Fruit fly (Drosophila melanogaster) whole organism, pupa: ENCODE results near the gene Apt1.
"Not testable (repeated sequence)": the region's sequence is repeated elsewhere in the genome, so short reads cannot be mapped to it uniquely, and the experiment has no call there.

Source experiments
- CG10348 ChIP-seq: fragments of 200-800 bp; sonication (Bioruptor generic); IDR thresholded peaks from 2 replicates; pipeline ENCODE4 v1.3.6; 2022; ENCODE audit warnings: missing biosample characterization, missing genetic modification characterization
- CG12605 ChIP-seq: fragments of 200-800 bp; sonication (Bioruptor generic); IDR thresholded peaks from 2 replicates; pipeline ENCODE4 v1.3.6; 2022; ENCODE audit warnings: missing biosample characterization, missing genetic modification characterization
- CG13204 ChIP-seq: fragments of 200-800 bp; sonication (Bioruptor generic); optimal IDR thresholded peaks from 2 replicates; lab custom pipeline; 2018; ENCODE audit warnings: missing biosample characterization, mild to moderate bottlenecking, missing genetic modification characterization, moderate library complexity
- CG14655 ChIP-seq: fragments of 200-800 bp; sonication (Bioruptor generic); optimal IDR thresholded peaks from 3 replicates; lab custom pipeline; 2017; ENCODE audit warnings: mild to moderate bottlenecking, missing biosample characterization, missing genetic modification reagents, missing genetic modification characterization
- CG15710 ChIP-seq: fragments of 200-800 bp; sonication (Bioruptor generic); optimal IDR thresholded peaks from 2 replicates; lab custom pipeline; 2018; ENCODE audit warnings: missing biosample characterization, mild to moderate bottlenecking, missing genetic modification characterization, moderate library complexity
- CG17806 ChIP-seq: fragments of 200-800 bp; sonication (Bioruptor generic); optimal IDR thresholded peaks from 2 replicates; lab custom pipeline; 2018; ENCODE audit warnings: missing biosample characterization, mild to moderate bottlenecking, missing genetic modification characterization, moderate library complexity
- CG32121 ChIP-seq: fragments of 200-800 bp; sonication (Bioruptor generic); IDR thresholded peaks from 2 replicates; pipeline ENCODE4 v1.3.6; 2022; ENCODE audit warnings: missing biosample characterization, missing genetic modification characterization
- CG34367 ChIP-seq: fragments of 200-800 bp; sonication (Bioruptor generic); optimal IDR thresholded peaks from 2 replicates; lab custom pipeline; 2018; ENCODE audit warnings: missing biosample characterization, mild to moderate bottlenecking, missing genetic modification characterization
- CG4496 ChIP-seq: fragments of 200-800 bp; sonication (Bioruptor generic); IDR thresholded peaks from 3 replicates; pipeline ENCODE4 v1.3.6; 2022; ENCODE audit warnings: missing biosample characterization, missing genetic modification characterization
- CG8159 ChIP-seq: fragments of 200-800 bp; sonication (Bioruptor generic); optimal IDR thresholded peaks from 3 replicates; lab custom pipeline; 2018; ENCODE audit warnings: missing biosample characterization, mild to moderate bottlenecking, missing genetic modification characterization, moderate library complexity
- CG8301 ChIP-seq: fragments of 200-800 bp; sonication (Bioruptor generic); optimal IDR thresholded peaks from 2 replicates; lab custom pipeline; 2018; ENCODE audit warnings: missing biosample characterization, mild to moderate bottlenecking, missing genetic modification characterization
- CG9948 ChIP-seq: fragments of 200-800 bp; sonication (Bioruptor generic); optimal IDR thresholded peaks from 2 replicates; lab custom pipeline; 2018; ENCODE audit warnings: missing biosample characterization, mild to moderate bottlenecking, missing genetic modification characterization, moderate library complexity
- D1 ChIP-seq: fragments of 200-800 bp; sonication (Bioruptor generic); optimal IDR thresholded peaks from 2 replicates; lab custom pipeline; 2018; ENCODE audit warnings: missing biosample characterization, mild to moderate bottlenecking, missing genetic modification characterization, moderate library complexity
- EcR ChIP-seq: fragments of 200-800 bp; sonication (Bioruptor generic); optimal IDR thresholded peaks from 3 replicates; lab custom pipeline; 2019; ENCODE audit warnings: missing biosample characterization, missing genetic modification characterization, mild to moderate bottlenecking, moderate library complexity, missing genetic modification reagents
- Ets98B ChIP-seq: fragments of 200-800 bp; sonication (Bioruptor generic); IDR thresholded peaks from 2 replicates; pipeline ENCODE4 v1.3.6; 2022; ENCODE audit warnings: missing biosample characterization, missing genetic modification characterization
- Pif1A ChIP-seq: fragments of 200-800 bp; sonication (Bioruptor generic); optimal IDR thresholded peaks from 3 replicates; lab custom pipeline; 2016; ENCODE audit warnings: missing biosample characterization, missing genetic modification characterization
- Pif1B ChIP-seq: fragments of 200-800 bp; sonication (Bioruptor generic); optimal IDR thresholded peaks from 3 replicates; lab custom pipeline; 2016; ENCODE audit warnings: missing biosample characterization, missing genetic modification characterization
- Snoo ChIP-seq: fragments of 200-800 bp; sonication (Bioruptor generic); optimal IDR thresholded peaks from 3 replicates; lab custom pipeline; 2017; ENCODE audit warnings: missing biosample characterization, mild to moderate bottlenecking, missing genetic modification characterization, inconsistent platforms
- fd96Ca ChIP-seq: fragments of 200-800 bp; sonication (Bioruptor generic); IDR thresholded peaks from 3 replicates; pipeline ENCODE4 v1.3.6; 2022; ENCODE audit warnings: missing biosample characterization, missing genetic modification characterization
- gl ChIP-seq: fragments of 200-800 bp; sonication (Bioruptor generic); optimal IDR thresholded peaks from 2 replicates; lab custom pipeline; 2018; ENCODE audit warnings: missing biosample characterization, mild to moderate bottlenecking, missing genetic modification characterization
- rn ChIP-seq: fragments of 200-800 bp; sonication (Bioruptor generic); IDR thresholded peaks from 2 replicates; pipeline ENCODE4 v1.3.6; 2022; ENCODE audit warnings: missing biosample characterization, missing genetic modification characterization

Apt1 gene

DNA sequence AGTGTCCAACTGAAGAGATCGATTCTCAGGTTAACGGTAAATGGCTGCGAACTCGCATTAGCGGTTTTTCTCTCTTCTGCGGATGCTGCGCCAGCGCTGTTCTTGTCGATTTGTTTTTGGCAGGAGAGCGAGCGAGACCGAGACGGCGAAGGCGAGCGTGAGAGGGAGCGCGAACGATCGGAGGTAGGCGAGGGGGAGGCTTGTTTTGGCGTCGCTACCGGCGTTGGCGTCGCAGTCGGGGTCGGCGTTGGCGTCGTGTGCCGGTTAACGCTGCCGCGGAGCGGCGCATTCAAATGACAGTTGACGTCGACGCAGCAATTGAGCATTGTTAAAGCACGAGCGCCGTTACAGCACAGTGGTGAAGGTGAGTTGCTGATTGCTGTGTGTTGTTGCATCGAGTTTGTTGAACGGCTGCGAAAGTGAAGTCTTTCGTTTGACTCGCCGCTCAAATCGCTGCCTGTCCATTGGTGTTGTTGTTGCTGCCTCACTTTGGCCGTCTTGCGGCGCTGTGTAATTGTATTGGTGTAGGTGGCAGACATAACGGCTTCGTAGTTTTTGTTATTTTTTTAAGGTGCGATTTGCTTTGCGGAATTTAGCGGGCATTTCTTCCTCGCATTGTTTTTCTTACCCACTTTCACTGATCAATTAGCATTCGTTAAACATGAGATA is 40.9 kb upstream of the Apt1 start:
- TF ChIP-seq CG8159 (tag; lab: Kevin White, UChicago) = no peak
- TF ChIP-seq CG4496 (GFP tag; lab: Robert Waterston, UW) = peak; percentile 18; the same call in 1 of the 3 replicates
- TF ChIP-seq gl (tag; lab: Kevin White, UChicago) = no peak
- no peak for TF ChIP-seq EcR
- no peak for TF ChIP-seq CG12605
- no peak for TF ChIP-seq CG14655 (GFP tag; lab: Kevin White, UChicago)
- no peak for TF ChIP-seq rn (GFP tag; lab: Robert Waterston, UW)
- TF ChIP-seq Pif1B (GFP tag; lab: Kevin White, UChicago) = no peak
- no peak for TF ChIP-seq D1 (tag; lab: Kevin White, UChicago)
- no peak for TF ChIP-seq CG17806 (tag; lab: Kevin White, UChicago)
- TF ChIP-seq CG8301 (tag; lab: Kevin White, UChicago) = no peak
- TF ChIP-seq fd96Ca (GFP tag; lab: Robert Waterston, UW) = no peak
- no peak for TF ChIP-seq Pif1A (GFP tag; lab: Kevin White, UChicago)
- no peak for TF ChIP-seq Ets98B (GFP tag; lab: Robert Waterston, UW)
- no peak for TF ChIP-seq CG9948
- no peak for TF ChIP-seq CG13204
- TF ChIP-seq CG32121 (GFP tag; lab: Robert Waterston, UW) = 0 out of 2 replicates have a peak, but pooled peaks have one; percentile 16
- no peak for TF ChIP-seq CG10348 (GFP tag; lab: Robert Waterston, UW)
- TF ChIP-seq, all 21 proteins: peak for 2

DNA sequence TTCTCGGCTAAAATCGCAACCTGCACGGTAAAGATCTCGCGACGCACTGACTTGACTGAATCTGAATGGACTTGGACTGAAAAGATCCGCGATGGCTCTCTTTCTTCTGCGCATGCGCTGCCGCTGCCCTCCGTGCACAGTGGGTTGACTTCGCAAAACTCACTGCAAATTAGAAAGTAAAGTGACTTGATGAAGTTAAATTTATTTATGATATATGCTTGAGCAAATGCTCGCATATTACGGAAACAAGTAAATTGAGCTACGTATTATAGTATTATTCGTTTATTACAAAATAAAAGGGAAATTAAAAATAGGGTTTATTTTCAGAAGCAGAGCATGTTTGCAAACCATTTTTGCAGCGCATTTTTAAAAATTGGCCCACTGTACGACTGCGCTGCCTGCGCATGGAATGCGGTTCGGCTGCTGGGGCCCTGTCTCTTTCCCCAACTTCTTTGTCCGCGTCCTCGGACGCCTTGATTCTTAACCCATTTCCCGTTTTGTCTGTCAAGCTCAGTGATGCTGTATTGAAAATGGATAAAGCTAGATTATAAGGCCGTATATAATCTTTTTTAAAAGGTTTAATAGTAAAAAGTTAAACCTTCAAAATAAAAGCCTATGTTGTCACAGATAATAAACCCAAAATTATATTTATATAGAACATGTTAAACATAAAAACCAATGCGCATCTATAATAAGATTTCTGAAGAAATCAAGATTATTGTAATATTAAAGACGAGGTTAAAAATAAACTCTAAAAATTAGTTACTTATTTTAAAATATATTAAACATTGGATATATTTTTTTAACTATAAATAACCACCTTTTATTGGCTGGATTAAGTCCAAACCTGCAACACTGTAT is 39.9 kb upstream of the Apt1 start, which contains the start of gene rt:
Gene rt, minus strand, starts transcription at position 51 of the 861 bp plus-strand sequence.
- TF ChIP-seq CG8301 (tag; lab: Kevin White, UChicago) (peak; percentile 89), Pif1B (GFP tag; lab: Kevin White, UChicago) (peak; percentile 76), CG8159 (tag; lab: Kevin White, UChicago) (peak; percentile 92), Snoo (tag; lab: Kevin White, UChicago) (peak; percentile 78), CG12605 (peak; percentile 71), CG13204 (peak; percentile 83), CG17806 (tag; lab: Kevin White, UChicago) (peak; percentile 84), CG9948 (peak; percentile 85), CG32121 (GFP tag; lab: Robert Waterston, UW) (peak; percentile 66), EcR (peak; percentile 52), gl (tag; lab: Kevin White, UChicago) (peak; percentile 81), CG14655 (GFP tag; lab: Kevin White, UChicago) (peak; percentile 91), D1 (tag; lab: Kevin White, UChicago) (peak; percentile 28), Pif1A (GFP tag; lab: Kevin White, UChicago) (peak; percentile 80), CG4496 (GFP tag; lab: Robert Waterston, UW) (peak; percentile 81), CG34367 (tag; lab: Kevin White, UChicago) (peak; percentile 84), Ets98B (GFP tag; lab: Robert Waterston, UW) (peak; percentile 74), rn (GFP tag; lab: Robert Waterston, UW) (peak; percentile 60; the same call in 1 of the 2 replicates), CG15710 (tag; lab: Kevin White, UChicago) (peak; percentile 93), fd96Ca (GFP tag; lab: Robert Waterston, UW) (no peak; the same call in 1 of the 3 replicates), CG10348 (GFP tag; lab: Robert Waterston, UW) (peak; percentile 57; the same call in 1 of the 2 replicates)

DNA sequence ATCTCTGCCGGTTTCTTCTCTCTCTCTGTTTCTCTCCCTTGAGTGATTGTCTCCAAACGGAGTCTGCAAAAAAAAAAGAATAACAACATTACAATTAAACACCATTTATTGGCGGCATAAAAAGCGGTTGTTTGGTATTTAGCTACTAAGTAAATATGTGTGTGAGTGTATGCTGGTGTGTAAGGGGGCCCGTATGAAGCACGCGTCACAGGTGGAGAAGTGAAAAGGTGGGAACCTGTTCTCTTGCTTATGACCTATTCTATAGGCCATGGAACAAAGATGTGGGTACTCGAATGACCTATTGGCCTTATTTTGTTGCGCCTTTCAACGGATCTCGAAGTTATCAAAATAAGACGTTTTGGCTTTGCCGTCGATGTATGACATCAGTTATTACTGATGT is 39.2 kb upstream of the Apt1 start:
- TF ChIP-seq CG9948 (no peak), Ets98B (GFP tag; lab: Robert Waterston, UW) (0 out of 2 replicates have a peak, but pooled peaks have one; percentile 37), CG8301 (tag; lab: Kevin White, UChicago) (peak; percentile 21), fd96Ca (GFP tag; lab: Robert Waterston, UW) (no peak), CG4496 (GFP tag; lab: Robert Waterston, UW) (0 out of 3 replicates have a peak, but pooled peaks have one; percentile 45)

DNA sequence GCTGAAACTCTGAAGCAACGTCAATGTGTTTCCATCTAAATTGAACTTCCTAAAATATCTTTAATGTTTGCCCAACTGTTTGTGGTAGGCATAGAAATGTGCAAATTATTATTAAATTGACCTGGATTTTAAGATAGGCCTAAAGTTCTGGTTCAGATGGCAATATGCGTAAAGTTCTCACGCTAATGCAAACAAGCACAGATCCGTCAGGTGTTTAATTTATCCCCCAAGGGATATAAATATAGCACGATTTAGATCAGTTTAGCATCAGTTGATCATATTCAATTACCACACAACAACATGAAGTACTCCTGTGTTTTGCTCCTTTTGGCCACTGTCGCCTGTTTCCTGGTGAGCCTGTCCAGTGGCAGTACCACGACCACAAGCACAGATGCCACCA is 38.4 kb upstream of the Apt1 start, which contains the start of gene CG7377:
Gene CG7377, plus strand, starts transcription at position 301 of the 400 bp plus-strand sequence.
- not testable (repeated sequence) for TF ChIP-seq CG9948; rn (GFP tag; lab: Robert Waterston, UW); D1 (tag; lab: Kevin White, UChicago)
- TF ChIP-seq, all 21 proteins: peak for 0; not testable (repeated sequence) for 21

DNA sequence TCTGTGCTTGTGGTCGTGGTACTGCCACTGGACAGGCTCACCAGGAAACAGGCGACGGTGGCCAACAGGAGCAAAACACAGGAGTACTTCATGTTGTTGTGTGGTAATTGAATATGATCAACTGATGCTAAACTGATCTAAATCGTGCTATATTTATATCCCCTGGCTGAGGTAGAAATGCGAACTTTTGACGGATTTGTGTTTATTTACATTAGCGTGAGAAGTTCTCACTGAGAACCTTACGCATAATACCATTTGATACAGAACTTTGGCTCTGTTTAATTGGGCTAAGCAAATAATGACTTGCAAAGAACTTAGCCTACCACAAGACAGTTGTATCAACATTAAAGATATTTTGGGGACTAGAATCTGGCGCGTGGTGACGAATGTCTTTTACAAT is 36.7 kb upstream of the Apt1 start, which contains the start of gene CG33268:
Gene CG33268, minus strand, starts transcription at position 101 of the 400 bp plus-strand sequence.
- TF ChIP-seq D1 (tag; lab: Kevin White, UChicago) (no peak), Ets98B (GFP tag; lab: Robert Waterston, UW) (no peak), Snoo (tag; lab: Kevin White, UChicago) (no peak), CG10348 (GFP tag; lab: Robert Waterston, UW) (no peak), CG4496 (GFP tag; lab: Robert Waterston, UW) (no peak), gl (tag; lab: Kevin White, UChicago) (no peak), CG8301 (tag; lab: Kevin White, UChicago) (no peak), CG12605 (no peak), EcR (no peak)
